Worm (Caenorhabditis elegans): Measurements from ENCODE around the gene glb-28.

- TF ChIP-seq nhr-76 (tag; optimal IDR thresholded peaks at IDR 0.05), result no peak
- no peak for TF ChIP-seq ama-1 (optimal IDR thresholded peaks at IDR 0.05)
- no peak for TF ChIP-seq isw-1 (GFP tag; IDR thresholded peaks at IDR 0.05)
- no peak for TF ChIP-seq ceh-88 (GFP tag; IDR thresholded peaks at IDR 0.05)
- no peak for TF ChIP-seq elt-2 (tag; optimal IDR thresholded peaks at IDR 0.05)
- no peak for TF ChIP-seq pag-3 (tag; optimal IDR thresholded peaks at IDR 0.05; ENCODE audit: borderline replicate concordance, insufficient read depth)
- TF ChIP-seq nhr-237 (tag; optimal IDR thresholded peaks at IDR 0.05), result no peak
- TF ChIP-seq tlp-1 (tag; optimal IDR thresholded peaks at IDR 0.05), result no peak
- no peak for TF ChIP-seq mdl-1 (tag; optimal IDR thresholded peaks at IDR 0.05)
- no peak for TF ChIP-seq fkh-10 (GFP tag; optimal IDR thresholded peaks at IDR 0.05)
- no peak for TF ChIP-seq nhr-77 (tag; optimal IDR thresholded peaks at IDR 0.05)
- no peak for TF ChIP-seq ztf-11 (tag; optimal IDR thresholded peaks at IDR 0.05)
- no peak for TF ChIP-seq pqm-1 (tag; optimal IDR thresholded peaks at IDR 0.05)
- no peak for TF ChIP-seq rnt-1 (tag; optimal IDR thresholded peaks at IDR 0.05)
Measured at ce11 chrX:15280318-15280717, 36.7 kb downstream of the glb-28 start.
